Worm (Caenorhabditis elegans): ENCODE data around the gene F46H5.4.

The F46H5.4 gene

ce11 chrX:7232158-7232822 is 22.1 kb downstream of the F46H5.4 start (continued):
- TF ChIP-seq ceh-9 (tag; optimal IDR thresholded peaks at IDR 0.05): no peak
- no peak for TF ChIP-seq ceh-14 (tag; optimal IDR thresholded peaks at IDR 0.05)
- no peak for TF ChIP-seq hlh-6 (tag; optimal IDR thresholded peaks at IDR 0.05)
- no peak for TF ChIP-seq F13H6.1 (tag; optimal IDR thresholded peaks at IDR 0.05)
- no peak for TF ChIP-seq ceh-2 (tag; optimal IDR thresholded peaks at IDR 0.05)
- TF ChIP-seq ceh-48 (tag; optimal IDR thresholded peaks at IDR 0.05): no peak
- no peak for TF ChIP-seq ahr-1 (tag; optimal IDR thresholded peaks at IDR 0.05)
- TF ChIP-seq tbx-2 (tag; optimal IDR thresholded peaks at IDR 0.05): peak; percentile 40
- no peak for TF ChIP-seq dve-1 (tag; optimal IDR thresholded peaks at IDR 0.05)
- TF ChIP-seq dmd-4 (tag; optimal IDR thresholded peaks at IDR 0.05; ENCODE audit: borderline replicate concordance): no peak
- TF ChIP-seq nhr-11 (tag; optimal IDR thresholded peaks at IDR 0.05): no peak
- TF ChIP-seq ceh-19 (GFP tag; optimal IDR thresholded peaks at IDR 0.05): no peak
- no peak for TF ChIP-seq che-1 (tag; optimal IDR thresholded peaks at IDR 0.05)
- TF ChIP-seq pha-4 (tag; optimal IDR thresholded peaks at IDR 0.05): no peak
- no peak for TF ChIP-seq pax-1 (tag; optimal IDR thresholded peaks at IDR 0.05)
- no peak for TF ChIP-seq K02D7.2 (tag; optimal IDR thresholded peaks at IDR 0.05)
- TF ChIP-seq npax-4 (tag; optimal IDR thresholded peaks at IDR 0.05): no peak
- TF ChIP-seq ref-2 (tag; optimal IDR thresholded peaks at IDR 0.05): peak; percentile 45
- TF ChIP-seq ceh-31 (tag; optimal IDR thresholded peaks at IDR 0.05): peak; percentile 50
- no peak for TF ChIP-seq Y22D7AL.16 (tag; optimal IDR thresholded peaks at IDR 0.05)

- TF ChIP-seq ets-4 (tag; optimal IDR thresholded peaks at IDR 0.05): no peak
- TF ChIP-seq fkh-10 (GFP tag; optimal IDR thresholded peaks at IDR 0.05): no peak
- no peak for TF ChIP-seq ttx-3 (tag; optimal IDR thresholded peaks at IDR 0.05)
- no peak for TF ChIP-seq ztf-16 (tag; optimal IDR thresholded peaks at IDR 0.05)
- no peak for TF ChIP-seq sox-4 (tag; optimal IDR thresholded peaks at IDR 0.05)
- no peak for TF ChIP-seq mec-3 (tag; optimal IDR thresholded peaks at IDR 0.05; ENCODE audit: borderline replicate concordance)
- no peak for TF ChIP-seq ceh-22 (tag; optimal IDR thresholded peaks at IDR 0.05)
- no peak for TF ChIP-seq gmeb-2 (tag; optimal IDR thresholded peaks at IDR 0.05)
- TF ChIP-seq pax-1 (tag; optimal IDR thresholded peaks at IDR 0.05): no peak
- TF ChIP-seq pqm-1 (tag; optimal IDR thresholded peaks at IDR 0.05): no peak
- no peak for TF ChIP-seq npax-4 (tag; optimal IDR thresholded peaks at IDR 0.05)
- no peak for TF ChIP-seq ama-1 (optimal IDR thresholded peaks at IDR 0.05)
- no peak for TF ChIP-seq fax-1 (tag; optimal IDR thresholded peaks at IDR 0.05)
- no peak for TF ChIP-seq zip-5 (tag; optimal IDR thresholded peaks at IDR 0.05)
- no peak for TF ChIP-seq nhr-11 (tag; optimal IDR thresholded peaks at IDR 0.05)
- TF ChIP-seq ref-2 (tag; optimal IDR thresholded peaks at IDR 0.05): no peak
- TF ChIP-seq hlh-8 (tag; optimal IDR thresholded peaks at IDR 0.05): no peak
Measured at ce11 chrX:7230877-7231276, 23.5 kb downstream of the F46H5.4 start.

DNA sequence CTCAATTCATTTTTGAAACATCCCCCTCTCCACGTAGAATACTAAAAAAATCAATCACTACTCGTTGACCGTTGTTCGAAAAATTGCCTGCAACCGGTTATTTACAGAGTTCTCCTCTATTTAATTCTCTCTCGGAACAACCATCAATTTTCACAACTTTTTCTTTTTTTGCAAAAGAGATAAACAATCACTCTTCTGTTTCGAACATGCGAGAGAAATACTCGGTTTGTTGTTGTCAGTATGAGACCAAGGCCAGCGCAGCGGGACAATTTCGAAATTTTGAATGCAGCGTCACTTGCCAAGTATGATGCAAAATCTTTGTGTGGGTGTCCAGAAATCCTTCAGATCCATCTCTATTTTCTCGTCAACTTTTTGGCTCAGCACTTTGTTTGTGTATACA is 24.1 kb downstream of the F46H5.4 start:
- TF ChIP-seq pha-2 (tag; optimal IDR thresholded peaks at IDR 0.05) (no peak), Y22D7AL.16 (tag; optimal IDR thresholded peaks at IDR 0.05) (no peak), hlh-13 (GFP tag; optimal IDR thresholded peaks at IDR 0.05) (no peak), ztf-16 (tag; optimal IDR thresholded peaks at IDR 0.05) (no peak), sdc-2 (tag; optimal IDR thresholded peaks at IDR 0.05) (no peak), ceh-2 (tag; optimal IDR thresholded peaks at IDR 0.05) (no peak), sox-4 (tag; optimal IDR thresholded peaks at IDR 0.05) (no peak), zip-5 (tag; optimal IDR thresholded peaks at IDR 0.05) (no peak), K09A11.1 (tag; optimal IDR thresholded peaks at IDR 0.05; ENCODE audit: insufficient read depth) (no peak), ceh-19 (GFP tag; optimal IDR thresholded peaks at IDR 0.05) (no peak), unc-55 (GFP tag; optimal IDR thresholded peaks at IDR 0.05) (no peak), hlh-30 (tag; optimal IDR thresholded peaks at IDR 0.05; ENCODE audit: insufficient read depth) (no peak), pqm-1 (tag; optimal IDR thresholded peaks at IDR 0.05) (no peak), pros-1 (tag; optimal IDR thresholded peaks at IDR 0.05) (no peak), pax-1 (tag; optimal IDR thresholded peaks at IDR 0.05) (no peak), nfya-1 (tag; optimal IDR thresholded peaks at IDR 0.05) (no peak)

Data from whole organism, late embryonic.